Fruit fly (Drosophila melanogaster) whole organism, prepupa: ENCODE results near the gene tld.

Experiments
- Blimp-1 ChIP-seq: fragments of 200-800 bp; sonication (Bioruptor generic); optimal IDR thresholded peaks from 3 replicates; lab custom pipeline; 2017; ENCODE audit warnings: missing biosample characterization, missing genetic modification characterization, mild to moderate bottlenecking, moderate library complexity, missing genetic modification reagents
- CG10669 ChIP-seq: fragments of 200-800 bp; sonication (Bioruptor generic); optimal IDR thresholded peaks from 3 replicates; lab custom pipeline; 2018; ENCODE audit warnings: missing biosample characterization, mild to moderate bottlenecking, missing genetic modification characterization, moderate library complexity
- CG11294 ChIP-seq: fragments of 200-800 bp; sonication (Bioruptor generic); IDR thresholded peaks from 2 replicates; pipeline ENCODE4 v1.3.6; 2022; ENCODE audit warnings: missing biosample characterization, missing genetic modification characterization
- CG11762 ChIP-seq: fragments of 200-800 bp; sonication (Bioruptor generic); optimal IDR thresholded peaks from 3 replicates; lab custom pipeline; 2016; ENCODE audit warnings: missing biosample characterization, missing genetic modification characterization; ENCODE audit not compliant: insufficient read depth
- CG15336 ChIP-seq: fragments of 200-800 bp; sonication (Bioruptor generic); IDR thresholded peaks from 2 replicates; pipeline ENCODE4 v1.3.6; 2022; ENCODE audit warnings: missing biosample characterization, missing genetic modification characterization
- CG31627 ChIP-seq: fragments of 200-800 bp; sonication (Bioruptor generic); optimal IDR thresholded peaks from 3 replicates; lab custom pipeline; 2016; ENCODE audit warnings: missing biosample characterization, missing genetic modification characterization
- CG32006 ChIP-seq: fragments of 200-800 bp; sonication (Bioruptor generic); optimal IDR thresholded peaks from 3 replicates; lab custom pipeline; 2017; ENCODE audit warnings: missing biosample characterization, mild to moderate bottlenecking, missing genetic modification characterization
- CG34406 ChIP-seq: fragments of 200-800 bp; sonication (Bioruptor generic); optimal IDR thresholded peaks from 3 replicates; lab custom pipeline; 2016; ENCODE audit warnings: missing biosample characterization, missing genetic modification characterization
- CG3919 ChIP-seq: fragments of 200-800 bp; sonication (Bioruptor generic); optimal IDR thresholded peaks from 3 replicates; lab custom pipeline; 2016; ENCODE audit warnings: missing biosample characterization, missing genetic modification characterization
- CG4318 ChIP-seq: fragments of 200-800 bp; sonication (Bioruptor generic); optimal IDR thresholded peaks from 3 replicates; lab custom pipeline; 2017; ENCODE audit warnings: missing biosample characterization, mild to moderate bottlenecking, missing genetic modification characterization
- CG6163 ChIP-seq: fragments of 200-800 bp; sonication (Bioruptor generic); IDR thresholded peaks from 3 replicates; pipeline ENCODE4 v1.3.6; 2022; ENCODE audit warnings: missing biosample characterization, missing genetic modification characterization
- CG6276 ChIP-seq: fragments of 200-800 bp; sonication (Bioruptor generic); optimal IDR thresholded peaks from 2 replicates; lab custom pipeline; 2017; ENCODE audit warnings: missing biosample characterization, mild to moderate bottlenecking, missing genetic modification characterization
- CG6808 ChIP-seq: fragments of 200-800 bp; sonication (Bioruptor generic); optimal IDR thresholded peaks from 3 replicates; lab custom pipeline; 2017; ENCODE audit warnings: missing biosample characterization, missing genetic modification characterization, mild to moderate bottlenecking, moderate library complexity, missing genetic modification reagents
- CG6854 ChIP-seq: fragments of 200-800 bp; sonication (Bioruptor generic); optimal IDR thresholded peaks from 2 replicates; lab custom pipeline; 2017; ENCODE audit warnings: missing biosample characterization, mild to moderate bottlenecking, missing genetic modification characterization
- CG7368 ChIP-seq: fragments of 200-800 bp; sonication (Bioruptor generic); optimal IDR thresholded peaks from 3 replicates; lab custom pipeline; 2016; ENCODE audit warnings: missing biosample characterization, missing genetic modification characterization
- CG8119 ChIP-seq: fragments of 200-800 bp; sonication (Bioruptor generic); IDR thresholded peaks from 3 replicates; pipeline ENCODE4 v1.3.6; 2022; ENCODE audit warnings: missing biosample characterization, missing genetic modification characterization
- CG8319 ChIP-seq: fragments of 200-800 bp; sonication (Bioruptor generic); optimal IDR thresholded peaks from 3 replicates; lab custom pipeline; 2016; ENCODE audit warnings: missing biosample characterization, missing genetic modification characterization
- CG8632 ChIP-seq: fragments of 200-800 bp; sonication (Bioruptor generic); optimal IDR thresholded peaks from 3 replicates; lab custom pipeline; 2016; ENCODE audit warnings: missing biosample characterization, missing genetic modification characterization
- CG9139 ChIP-seq: fragments of 200-800 bp; sonication (Bioruptor generic); optimal IDR thresholded peaks from 3 replicates; lab custom pipeline; 2017; ENCODE audit warnings: missing biosample characterization, mild to moderate bottlenecking, missing genetic modification characterization
- Eip75B ChIP-seq: fragments of 200-800 bp; sonication (Bioruptor generic); optimal IDR thresholded peaks from 3 replicates; lab custom pipeline; 2016; ENCODE audit warnings: missing biosample characterization, missing genetic modification characterization
- Eip78C ChIP-seq: fragments of 200-800 bp; sonication (Bioruptor generic); peaks from one replicate; lab custom pipeline; 2016; ENCODE audit warnings: missing biosample characterization, missing genetic modification characterization
- Eip93F ChIP-seq: fragments of 200-800 bp; sonication (Bioruptor generic); optimal IDR thresholded peaks from 2 replicates; lab custom pipeline; 2016; ENCODE audit warnings: missing biosample characterization, mild to moderate bottlenecking, missing genetic modification characterization
- Ets21C ChIP-seq: fragments of 200-800 bp; sonication (Bioruptor generic); optimal IDR thresholded peaks from 3 replicates; lab custom pipeline; 2016; ENCODE audit warnings: missing biosample characterization, missing genetic modification characterization
- Gug ChIP-seq: fragments of 200-800 bp; sonication (Bioruptor generic); IDR thresholded peaks from 2 replicates; pipeline ENCODE4 v1.3.6; 2022; ENCODE audit warnings: missing biosample characterization, missing genetic modification characterization
- Hr4 ChIP-seq: fragments of 200-800 bp; sonication (Bioruptor generic); optimal IDR thresholded peaks from 3 replicates; lab custom pipeline; 2016; ENCODE audit warnings: missing biosample characterization, missing genetic modification characterization
- Lpt ChIP-seq: fragments of 200-800 bp; sonication (Bioruptor generic); optimal IDR thresholded peaks from 3 replicates; lab custom pipeline; 2016; ENCODE audit warnings: missing biosample characterization, missing genetic modification characterization
- Met ChIP-seq: fragments of 200-800 bp; sonication (Bioruptor generic); optimal IDR thresholded peaks from 3 replicates; lab custom pipeline; 2016; ENCODE audit warnings: missing biosample characterization, missing genetic modification characterization
- OdsH ChIP-seq: fragments of 200-800 bp; sonication (Bioruptor generic); optimal IDR thresholded peaks from 3 replicates; lab custom pipeline; 2016; ENCODE audit warnings: missing biosample characterization, missing genetic modification characterization
- Smox ChIP-seq: fragments of 200-800 bp; sonication (Bioruptor generic); optimal IDR thresholded peaks from 3 replicates; lab custom pipeline; 2016; ENCODE audit warnings: missing biosample characterization, missing genetic modification characterization
- Sox102F ChIP-seq: fragments of 200-800 bp; sonication (Bioruptor generic); optimal IDR thresholded peaks from 2 replicates; lab custom pipeline; 2016; ENCODE audit warnings: missing biosample characterization, mild to moderate bottlenecking, missing genetic modification characterization
- Sox15 ChIP-seq: fragments of 200-800 bp; sonication (Bioruptor generic); optimal IDR thresholded peaks from 3 replicates; lab custom pipeline; 2016; ENCODE audit warnings: missing biosample characterization, missing genetic modification characterization
- acj6 ChIP-seq: fragments of 200-800 bp; sonication (Bioruptor generic); optimal IDR thresholded peaks from 3 replicates; lab custom pipeline; 2016; ENCODE audit warnings: missing biosample characterization, missing genetic modification characterization
- cyc ChIP-seq: fragments of 200-800 bp; sonication (Bioruptor generic); optimal IDR thresholded peaks from 3 replicates; lab custom pipeline; 2016; ENCODE audit warnings: missing biosample characterization, missing genetic modification characterization
- dac ChIP-seq: fragments of 200-800 bp; sonication (Bioruptor generic); optimal IDR thresholded peaks from 2 replicates; lab custom pipeline; 2017; ENCODE audit warnings: missing biosample characterization, mild to moderate bottlenecking, missing genetic modification characterization
- eg ChIP-seq: fragments of 200-800 bp; sonication (Bioruptor generic); IDR thresholded peaks from 3 replicates; pipeline ENCODE4 v1.3.6; 2022; ENCODE audit warnings: missing biosample characterization, missing genetic modification characterization
- esn ChIP-seq: fragments of 200-800 bp; sonication (Bioruptor generic); optimal IDR thresholded peaks from 2 replicates; lab custom pipeline; 2016; ENCODE audit warnings: missing biosample characterization, mild to moderate bottlenecking, missing genetic modification characterization, moderate library complexity
- fd59A ChIP-seq: fragments of 200-800 bp; sonication (Bioruptor generic); optimal IDR thresholded peaks from 2 replicates; lab custom pipeline; 2017; ENCODE audit warnings: missing biosample characterization, mild to moderate bottlenecking, missing genetic modification characterization, missing genetic modification reagents
- fkh ChIP-seq: fragments of 200-800 bp; sonication (Bioruptor generic); optimal IDR thresholded peaks from 3 replicates; lab custom pipeline; 2017; ENCODE audit warnings: missing biosample characterization, mild to moderate bottlenecking, missing genetic modification characterization, moderate library complexity
- lz ChIP-seq: fragments of 200-800 bp; sonication (Bioruptor generic); optimal IDR thresholded peaks from 3 replicates; lab custom pipeline; 2016; ENCODE audit warnings: missing biosample characterization, missing genetic modification characterization
- net ChIP-seq: fragments of 200-800 bp; sonication (Bioruptor generic); optimal IDR thresholded peaks from 3 replicates; lab custom pipeline; 2016; ENCODE audit warnings: missing biosample characterization, missing genetic modification characterization
- pdm3 ChIP-seq: fragments of 200-800 bp; sonication (Bioruptor generic); optimal IDR thresholded peaks from 3 replicates; lab custom pipeline; 2016; ENCODE audit warnings: missing biosample characterization, missing genetic modification characterization
- salr ChIP-seq, 2 experiments: fragments of 200-800 bp; sonication (Bioruptor generic); optimal IDR thresholded peaks; 3 replicates each; lab custom pipeline; 2016 to 2018; ENCODE audit warnings: missing biosample characterization in 2 of 2, missing genetic modification characterization in 2 of 2, mild to moderate bottlenecking in 1 of 2
- spab ChIP-seq: fragments of 200-800 bp; sonication (Bioruptor generic); optimal IDR thresholded peaks from 2 replicates; lab custom pipeline; 2017; ENCODE audit warnings: missing biosample characterization, mild to moderate bottlenecking, missing genetic modification characterization, missing genetic modification reagents
- ss ChIP-seq, 2 experiments: fragments of 200-800 bp; sonication (Bioruptor generic); optimal IDR thresholded peaks; 2 replicates in 1 of 2; 3 replicates in 1 of 2; lab custom pipeline; 2017 to 2018; ENCODE audit warnings: mild to moderate bottlenecking in 2 of 2, missing biosample characterization in 2 of 2, missing genetic modification characterization in 2 of 2, moderate library complexity in 1 of 2
- svp ChIP-seq: fragments of 200-800 bp; sonication (Bioruptor generic); peaks from one replicate; lab custom pipeline; 2016; ENCODE audit warnings: missing biosample characterization, missing genetic modification characterization
- vri ChIP-seq: fragments of 200-800 bp; sonication (Bioruptor generic); optimal IDR thresholded peaks from 3 replicates; lab custom pipeline; 2016; ENCODE audit warnings: missing biosample characterization, mild to moderate bottlenecking, missing genetic modification characterization

Gene tld

dm6 chr3R:24766684-24767083 lies 17.2 kb downstream of the tld start:
- peak; percentile 40; the same call in 2 of the 3 replicates for TF ChIP-seq eg (GFP tag; lab: Robert Waterston, UW)
- TF ChIP-seq CG7368 (GFP tag; lab: Kevin White, UChicago) = no peak
- no peak for TF ChIP-seq Lpt (GFP tag; lab: Kevin White, UChicago)
- no peak for TF ChIP-seq pdm3
- TF ChIP-seq CG15336 (GFP tag; lab: Robert Waterston, UW) = peak; percentile 34; the same call in 1 of the 2 replicates
- TF ChIP-seq CG11294 = no peak
- TF ChIP-seq Hr4 (GFP tag; lab: Kevin White, UChicago) = peak; percentile 5
- TF ChIP-seq Ets21C (GFP tag; lab: Kevin White, UChicago) = no peak
- TF ChIP-seq CG11762 (GFP tag; lab: Kevin White, UChicago) = no peak
- peak; percentile 75 for TF ChIP-seq CG8119 (GFP tag; lab: Robert Waterston, UW)
- TF ChIP-seq CG6276 (GFP tag; lab: Kevin White, UChicago) = peak; percentile 56
- no peak for TF ChIP-seq ss (GFP tag; optimal IDR thresholded peaks at IDR 0.05; lab: Kevin White, UChicago)
- TF ChIP-seq esn = no peak
- no peak for TF ChIP-seq Eip93F (GFP tag; lab: Kevin White, UChicago)
- no peak for TF ChIP-seq net
- TF ChIP-seq CG8632 (GFP tag; lab: Kevin White, UChicago) = no peak
- TF ChIP-seq CG6854 (GFP tag; lab: Kevin White, UChicago) = no peak
- TF ChIP-seq vri = no peak

DNA sequence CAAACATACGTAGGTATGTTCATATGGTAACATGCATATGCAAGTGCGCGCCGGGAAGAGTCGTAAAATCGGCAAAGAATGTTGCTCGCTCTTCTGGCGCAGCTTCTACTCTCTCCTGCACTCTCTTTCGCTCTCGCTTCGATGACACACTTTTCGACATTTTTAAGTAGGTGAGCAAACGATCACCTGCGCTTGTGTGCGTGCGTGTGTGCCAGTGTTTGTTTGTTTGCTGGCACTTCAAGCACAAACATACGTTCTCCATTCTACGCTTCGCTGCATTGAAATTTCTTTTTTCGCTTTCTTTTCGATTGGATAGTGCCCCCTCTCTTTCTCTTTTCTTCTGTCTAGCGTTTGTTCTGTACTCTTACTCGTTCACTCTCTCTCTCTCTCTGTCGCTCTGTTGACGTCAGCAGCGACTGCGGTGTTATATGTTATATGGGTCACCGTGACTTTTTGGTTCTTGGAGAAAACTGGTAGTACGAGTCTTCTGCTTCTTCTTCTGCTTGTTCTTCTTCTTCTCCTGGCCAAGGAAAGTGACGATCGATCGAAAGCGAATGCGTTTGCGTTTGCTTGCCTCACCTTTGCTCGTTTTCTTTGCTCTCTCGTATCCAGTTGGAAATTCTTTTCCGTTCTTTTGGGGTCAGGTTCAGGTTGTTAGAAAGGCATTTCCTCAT lies 18.3 kb downstream of the tld start:
- TF ChIP-seq Eip93F (GFP tag; lab: Kevin White, UChicago) (no peak), CG32006 (GFP tag; lab: Kevin White, UChicago) (no peak), CG9139 (GFP tag; lab: Kevin White, UChicago) (no peak), CG31627 (GFP tag; lab: Kevin White, UChicago) (no peak), CG6163 (GFP tag; lab: Robert Waterston, UW) (0 out of 3 replicates have a peak, but pooled peaks have one; percentile 42), esn (no peak), lz (peak; percentile 4), Sox102F (GFP tag; lab: Kevin White, UChicago) (peak; percentile 57), CG3919 (GFP tag; lab: Kevin White, UChicago) (peak; percentile 29), CG15336 (GFP tag; lab: Robert Waterston, UW) (no peak), dac (GFP tag; lab: Kevin White, UChicago) (no peak), eg (GFP tag; lab: Robert Waterston, UW) (no peak), Eip78C (GFP tag; lab: Kevin White, UChicago) (peak; percentile 58), CG4318 (GFP tag; lab: Kevin White, UChicago) (no peak), CG8119 (GFP tag; lab: Robert Waterston, UW) (no peak; the same call in 2 of the 3 replicates), fkh (GFP tag; lab: Kevin White, UChicago) (no peak), salr (GFP tag; optimal IDR thresholded peaks at IDR 0.05; lab: Kevin White, UChicago) (no peak), Eip75B (GFP tag; lab: Kevin White, UChicago) (peak; percentile 84), cyc (no peak), CG8632 (GFP tag; lab: Kevin White, UChicago) (no peak), Smox (GFP tag; lab: Kevin White, UChicago) (no peak), CG6808 (GFP tag; lab: Kevin White, UChicago) (no peak), CG6276 (GFP tag; lab: Kevin White, UChicago) (no peak), Met (peak; percentile 55), CG11762 (GFP tag; lab: Kevin White, UChicago) (no peak), ss (GFP tag; optimal IDR thresholded peaks at IDR 0.05; lab: Kevin White, UChicago) (no peak), svp (GFP tag; lab: Kevin White, UChicago) (peak; percentile 49), Gug (GFP tag; lab: Robert Waterston, UW) (no peak), CG8319 (GFP tag; lab: Kevin White, UChicago) (no peak), Hr4 (GFP tag; lab: Kevin White, UChicago) (no peak), CG10669 (GFP tag; lab: Kevin White, UChicago) (no peak), Ets21C (GFP tag; lab: Kevin White, UChicago) (no peak), acj6 (GFP tag; lab: Kevin White, UChicago) (no peak), spab (GFP tag; lab: Kevin White, UChicago) (no peak), CG11294 (no peak), Lpt (GFP tag; lab: Kevin White, UChicago) (peak; percentile 18), Sox15 (GFP tag; lab: Kevin White, UChicago) (no peak), Blimp-1 (peak; percentile 100), fd59A (no peak), CG34406 (no peak), vri (no peak), CG6854 (GFP tag; lab: Kevin White, UChicago) (no peak), OdsH (GFP tag; lab: Kevin White, UChicago) (peak; percentile 21)
